Fruit fly (Drosophila melanogaster): ENCODE measurements around the gene dnc.

- no peak for TF ChIP-seq fru (GFP tag; optimal IDR thresholded peaks at IDR 0.05)
- no peak for TF ChIP-seq usp (GFP tag; optimal IDR thresholded peaks at IDR 0.05)
- no peak for TF ChIP-seq Abd-B (GFP tag; optimal IDR thresholded peaks at IDR 0.05)
- peak; percentile 5 for TF ChIP-seq ey (GFP tag; optimal IDR thresholded peaks at IDR 0.05)
- no peak for TF ChIP-seq Rel (GFP tag; optimal IDR thresholded peaks at IDR 0.05)
- TF ChIP-seq Rel (tag; optimal IDR thresholded peaks at IDR 0.05) = no peak
- TF ChIP-seq Dfd (GFP tag; optimal IDR thresholded peaks at IDR 0.05) = no peak
- TF ChIP-seq lola (GFP tag; optimal IDR thresholded peaks at IDR 0.05) = no peak
- no peak for TF ChIP-seq sv (GFP tag; optimal IDR thresholded peaks at IDR 0.05)
Measured at dm6 chrX:3380198-3380597, 204.0 kb downstream of the dnc start.

Measured in whole organism, wandering third instar larva.